Fruit fly (Drosophila melanogaster) whole organism, adult: Measurements from ENCODE around the gene CG7139.

Experiments used
- CG11617 ChIP-seq: fragments of 200-800 bp; sonication (Bioruptor generic); optimal IDR thresholded peaks from 2 replicates; lab custom pipeline; 2017; ENCODE audit warnings: mild to moderate bottlenecking, missing biosample characterization, missing genetic modification reagents, missing genetic modification characterization
- CG12768 ChIP-seq: fragments of 200-800 bp; sonication (Bioruptor generic); optimal IDR thresholded peaks from 2 replicates; lab custom pipeline; 2017; ENCODE audit warnings: missing biosample characterization, missing genetic modification characterization, mild to moderate bottlenecking, moderate library complexity, missing genetic modification reagents
- CG14711 ChIP-seq: fragments of 200-800 bp; sonication (Bioruptor generic); optimal IDR thresholded peaks from 2 replicates; lab custom pipeline; 2018; ENCODE audit warnings: missing biosample characterization, mild to moderate bottlenecking, missing genetic modification characterization, moderate library complexity
- CG1620 ChIP-seq: fragments of 200-800 bp; sonication (Bioruptor generic); optimal IDR thresholded peaks from 2 replicates; lab custom pipeline; 2016; ENCODE audit warnings: missing biosample characterization, missing genetic modification characterization
- CG33017 ChIP-seq: fragments of 200-800 bp; sonication (Bioruptor generic); optimal IDR thresholded peaks from 2 replicates; lab custom pipeline; 2018; ENCODE audit warnings: missing biosample characterization, mild to moderate bottlenecking, missing genetic modification characterization, moderate library complexity
- CG5204 ChIP-seq: fragments of 200-800 bp; sonication (Bioruptor generic); optimal IDR thresholded peaks from 2 replicates; lab custom pipeline; 2016; ENCODE audit warnings: missing biosample characterization, missing genetic modification characterization
- CG7045 ChIP-seq: fragments of 200-800 bp; sonication (Bioruptor generic); optimal IDR thresholded peaks from 2 replicates; lab custom pipeline; 2017; ENCODE audit warnings: missing biosample characterization, mild to moderate bottlenecking, missing genetic modification characterization
- CG7101 ChIP-seq: fragments of 200-800 bp; sonication (Bioruptor generic); optimal IDR thresholded peaks from 2 replicates; lab custom pipeline; 2018; ENCODE audit warnings: missing biosample characterization, mild to moderate bottlenecking, missing genetic modification characterization, moderate library complexity
- Crg-1 ChIP-seq: fragments of 200-800 bp; sonication (Bioruptor generic); optimal IDR thresholded peaks from 2 replicates; lab custom pipeline; 2016; ENCODE audit warnings: missing biosample characterization, missing genetic modification characterization
- Hr96 ChIP-seq: fragments of 200-800 bp; sonication (Bioruptor generic); optimal IDR thresholded peaks from 2 replicates; lab custom pipeline; 2016; ENCODE audit warnings: missing biosample characterization, missing genetic modification characterization
- Mnt ChIP-seq: fragments of 200-800 bp; sonication (Bioruptor generic); optimal IDR thresholded peaks from 2 replicates; lab custom pipeline; 2016; ENCODE audit warnings: missing biosample characterization, mild to moderate bottlenecking, missing genetic modification characterization
- bab1 ChIP-seq: fragments of 200-800 bp; sonication (Bioruptor generic); optimal IDR thresholded peaks from 3 replicates; lab custom pipeline; 2019; ENCODE audit warnings: missing biosample characterization, mild to moderate bottlenecking, missing genetic modification characterization, moderate library complexity
- cic ChIP-seq: fragments of 200-800 bp; sonication (Bioruptor generic); optimal IDR thresholded peaks from 2 replicates; lab custom pipeline; 2017; ENCODE audit warnings: missing biosample characterization, mild to moderate bottlenecking, missing genetic modification characterization, moderate library complexity
- cnc ChIP-seq, 2 experiments: fragments of >200 bp; optimal IDR thresholded peaks; 2 replicates each; lab custom pipeline; 2017
- kay ChIP-seq: fragments of 200-800 bp; sonication (Bioruptor generic); peaks from one replicate; lab custom pipeline; 2016; ENCODE audit warnings: missing biosample characterization, missing genetic modification characterization, borderline replicate concordance
- ovo ChIP-seq: fragments of 200-800 bp; sonication (Bioruptor generic); optimal IDR thresholded peaks from 2 replicates; lab custom pipeline; 2016; ENCODE audit warnings: missing biosample characterization, missing genetic modification characterization
- pad ChIP-seq: fragments of 200-800 bp; sonication (Bioruptor generic); optimal IDR thresholded peaks from 3 replicates; lab custom pipeline; 2017; ENCODE audit warnings: missing biosample characterization, missing genetic modification characterization, mild to moderate bottlenecking, moderate library complexity, missing genetic modification reagents
- tj ChIP-seq: fragments of 200-800 bp; sonication (Bioruptor generic); optimal IDR thresholded peaks from 3 replicates; lab custom pipeline; 2017; ENCODE audit warnings: missing biosample characterization, mild to moderate bottlenecking, missing genetic modification characterization, moderate library complexity
- toe ChIP-seq: fragments of 200-800 bp; sonication (Bioruptor generic); optimal IDR thresholded peaks from 2 replicates; lab custom pipeline; 2016; ENCODE audit warnings: missing biosample characterization, missing genetic modification characterization

The CG7139 gene

DNA sequence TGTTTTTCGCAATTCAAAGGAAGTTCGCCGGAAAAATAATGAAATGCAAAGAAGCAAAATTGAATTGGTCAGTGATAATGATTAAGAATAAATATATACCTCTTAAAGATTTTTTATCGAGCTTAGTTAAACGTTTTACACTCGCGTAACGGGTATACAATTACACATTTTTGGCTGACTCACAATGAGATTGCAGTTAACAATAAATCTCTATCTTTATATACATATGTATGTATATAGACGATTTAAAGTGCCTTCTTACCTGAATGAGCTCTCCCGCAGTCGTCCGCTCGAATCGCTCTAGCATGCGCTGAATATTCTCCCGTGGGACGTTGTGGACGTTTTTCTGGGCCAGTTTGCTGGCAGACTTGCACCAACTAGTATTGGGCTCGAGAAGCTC, 1.1 kb downstream of the CG7139 start:
- peak; percentile 1 for TF ChIP-seq Mnt (GFP tag; lab: Kevin White, UChicago)
- no peak for TF ChIP-seq CG12768 (GFP tag; lab: Kevin White, UChicago)
- TF ChIP-seq CG1620 (GFP tag; lab: Kevin White, UChicago) = no peak
- peak in 1 of 2 experiments; percentile 94 for TF ChIP-seq cnc (optimal IDR thresholded peaks at IDR 0.05; lab: Kevin White, UChicago)
- no peak for TF ChIP-seq ovo (GFP tag; lab: Kevin White, UChicago)
- TF ChIP-seq kay = peak; percentile 91

DNA sequence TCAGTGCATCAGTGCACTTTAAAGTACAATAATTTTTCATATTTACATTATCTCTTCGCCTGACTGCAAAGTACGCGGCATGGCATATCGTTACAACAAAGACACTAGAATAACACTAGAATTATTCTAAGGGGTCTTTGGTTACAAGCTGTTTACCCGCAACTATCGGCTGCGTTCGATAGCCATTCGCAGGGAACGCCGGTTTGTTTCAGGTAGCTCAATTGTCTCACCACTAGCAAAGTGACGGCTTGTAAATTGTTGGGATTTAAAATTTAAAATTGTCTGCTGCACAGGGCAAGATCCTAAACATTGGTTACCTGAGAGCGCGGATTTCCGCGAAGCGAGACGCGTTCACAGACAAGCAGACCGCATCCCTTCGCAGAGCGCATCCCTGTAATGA, 6.0 kb downstream of the CG7139 start, which contains the start of gene CG14561:
CG14561 (plus strand) TSS at position 214 of the 400 bp plus-strand sequence.
- TF ChIP-seq ovo (GFP tag; lab: Kevin White, UChicago) = no peak
- no peak for TF ChIP-seq pad (GFP tag; lab: Kevin White, UChicago)
- TF ChIP-seq bab1 (GFP tag; lab: Kevin White, UChicago) = peak; percentile 4
- TF ChIP-seq Crg-1 = peak; percentile 34
- TF ChIP-seq CG1620 (GFP tag; lab: Kevin White, UChicago) = peak; percentile 15
- TF ChIP-seq CG12768 (GFP tag; lab: Kevin White, UChicago) = no peak

DNA sequence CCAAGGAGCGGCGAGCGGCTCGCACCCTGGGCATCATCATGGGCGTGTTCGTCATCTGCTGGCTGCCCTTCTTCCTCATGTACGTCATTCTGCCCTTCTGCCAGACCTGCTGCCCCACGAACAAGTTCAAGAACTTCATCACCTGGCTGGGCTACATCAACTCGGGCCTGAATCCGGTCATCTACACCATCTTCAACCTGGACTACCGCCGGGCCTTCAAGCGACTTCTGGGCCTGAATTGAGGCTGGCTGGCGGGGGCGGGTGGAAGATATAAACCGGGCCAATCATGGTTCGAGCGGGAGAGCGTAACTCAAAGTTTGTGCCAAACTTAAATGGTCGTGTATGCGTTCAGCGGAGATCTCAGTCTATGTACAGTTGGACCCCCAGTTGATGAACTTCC, 7.8 kb downstream of the CG7139 start:
- no peak for TF ChIP-seq tj (GFP tag; lab: Kevin White, UChicago)
- TF ChIP-seq Crg-1 = no peak
- no peak for TF ChIP-seq Mnt (GFP tag; lab: Kevin White, UChicago)
- no peak for TF ChIP-seq CG5204 (GFP tag; lab: Kevin White, UChicago)
- no peak for TF ChIP-seq cnc (optimal IDR thresholded peaks at IDR 0.05; lab: Kevin White, UChicago)
- TF ChIP-seq CG14711 (tag; lab: Kevin White, UChicago) = no peak
- no peak for TF ChIP-seq CG7101
- TF ChIP-seq CG33017 = no peak
- no peak for TF ChIP-seq cic (GFP tag; lab: Kevin White, UChicago)

DNA sequence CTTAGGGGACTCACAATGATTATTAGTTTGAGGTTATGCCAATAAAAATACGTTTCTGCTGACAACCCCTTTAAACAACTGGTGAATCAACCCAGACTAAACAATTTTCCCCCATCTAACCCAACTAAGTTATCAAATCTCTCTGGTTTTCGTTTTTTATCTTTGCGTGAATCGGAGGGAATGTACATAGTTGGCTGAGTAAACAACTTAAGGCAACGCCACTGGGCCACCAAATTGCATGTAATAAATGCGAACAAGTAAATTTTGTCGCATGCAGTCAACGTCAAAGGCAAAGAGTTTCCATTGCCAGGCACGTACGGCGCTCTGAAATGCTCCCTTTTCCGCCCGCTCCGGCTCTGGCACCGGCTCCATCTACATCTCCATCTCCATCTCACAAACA, 18.3 kb downstream of the CG7139 start:
- TF ChIP-seq tj (GFP tag; lab: Kevin White, UChicago) (no peak), CG33017 (peak; percentile 25), cic (GFP tag; lab: Kevin White, UChicago) (peak; percentile 53), CG11617 (peak; percentile 21), CG7045 (GFP tag; lab: Kevin White, UChicago) (peak; percentile 55), Hr96 (GFP tag; lab: Kevin White, UChicago) (peak; percentile 17), Crg-1 (peak; percentile 43), CG7101 (peak; percentile 8), CG1620 (GFP tag; lab: Kevin White, UChicago) (no peak), kay (peak; percentile 69), bab1 (GFP tag; lab: Kevin White, UChicago) (no peak), CG12768 (GFP tag; lab: Kevin White, UChicago) (no peak)

DNA sequence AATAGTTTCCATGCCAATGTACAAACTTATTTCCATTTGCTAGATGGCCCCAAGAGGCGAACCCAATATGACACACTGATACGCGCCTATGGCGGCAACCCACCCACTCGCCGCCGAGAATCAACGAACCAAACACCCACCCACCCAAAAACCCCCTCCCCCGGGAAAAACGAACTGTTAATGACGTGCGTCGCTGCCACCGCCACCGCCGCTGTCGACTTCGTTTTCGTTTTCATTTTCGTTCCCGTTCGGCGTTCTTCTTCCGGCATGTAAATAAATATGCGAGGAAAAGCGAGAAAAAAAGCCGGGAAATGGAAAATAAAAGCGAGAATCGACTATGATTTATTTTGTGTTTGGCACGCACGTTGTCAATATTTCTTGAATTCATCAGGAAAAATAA, 20.5 kb downstream of the CG7139 start:
- TF ChIP-seq Mnt (GFP tag; lab: Kevin White, UChicago) = no peak
- no peak for TF ChIP-seq CG11617
- no peak for TF ChIP-seq pad (GFP tag; lab: Kevin White, UChicago)

DNA sequence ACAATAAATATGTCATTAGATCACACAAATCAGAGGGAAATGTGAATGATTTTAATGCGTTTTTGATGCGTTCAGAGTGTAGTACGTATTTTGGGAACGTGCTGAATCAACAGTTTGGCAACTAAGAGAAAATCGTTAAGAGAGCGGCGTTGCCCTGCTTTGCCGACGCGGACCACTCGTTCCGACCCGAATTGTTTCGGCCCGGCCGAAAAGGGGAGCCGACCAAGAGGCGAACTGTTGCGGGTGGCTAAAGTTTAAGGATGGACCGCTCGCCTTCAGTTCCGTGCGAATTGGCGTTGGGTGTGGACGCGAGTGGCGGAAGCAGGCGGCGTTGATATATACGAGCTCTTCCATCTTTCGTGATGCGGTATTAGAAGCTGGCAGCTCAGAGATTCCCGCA, 36.9 kb downstream of the CG7139 start, which contains the start of gene Oct-TyrR:
Oct-TyrR (plus strand) TSS at position 287 of the 400 bp plus-strand sequence.
- no peak for TF ChIP-seq ovo (GFP tag; lab: Kevin White, UChicago)
- no peak for TF ChIP-seq cnc (optimal IDR thresholded peaks at IDR 0.05; lab: Kevin White, UChicago)
- no peak for TF ChIP-seq CG11617
- no peak for TF ChIP-seq Crg-1
- TF ChIP-seq toe (GFP tag; lab: Kevin White, UChicago) = no peak
- TF ChIP-seq Hr96 (GFP tag; lab: Kevin White, UChicago) = no peak
- TF ChIP-seq tj (GFP tag; lab: Kevin White, UChicago) = no peak
- TF ChIP-seq CG1620 (GFP tag; lab: Kevin White, UChicago) = no peak
- no peak for TF ChIP-seq bab1 (GFP tag; lab: Kevin White, UChicago)
- no peak for TF ChIP-seq CG14711 (tag; lab: Kevin White, UChicago)
- no peak for TF ChIP-seq pad (GFP tag; lab: Kevin White, UChicago)
- no peak for TF ChIP-seq CG5204 (GFP tag; lab: Kevin White, UChicago)
- no peak for TF ChIP-seq Mnt (GFP tag; lab: Kevin White, UChicago)

DNA sequence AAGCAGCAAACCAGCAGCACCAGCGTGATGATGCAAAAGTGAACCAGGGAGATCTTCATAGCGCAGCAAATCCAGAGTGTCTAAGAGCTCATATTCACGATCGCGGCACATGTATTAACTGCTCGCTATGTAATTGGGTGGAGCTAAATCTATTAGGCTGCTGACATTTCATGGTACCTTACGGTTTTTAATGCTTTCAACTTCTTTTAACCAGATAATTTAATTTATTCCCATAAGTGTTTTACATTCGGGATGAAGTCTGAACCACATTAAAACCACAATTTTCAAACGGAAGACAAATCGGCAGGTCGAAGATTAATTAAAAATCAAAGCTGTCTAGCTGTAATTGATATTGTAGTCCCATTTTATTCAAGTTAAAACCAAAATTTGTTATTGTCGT, 42.0 kb downstream of the CG7139 start, which contains the start of gene CG43392:
CG43392 (minus strand) TSS at position 101 of the 400 bp plus-strand sequence.
- no peak for TF ChIP-seq CG11617
- TF ChIP-seq tj (GFP tag; lab: Kevin White, UChicago) = no peak
- no peak for TF ChIP-seq CG1620 (GFP tag; lab: Kevin White, UChicago)

DNA sequence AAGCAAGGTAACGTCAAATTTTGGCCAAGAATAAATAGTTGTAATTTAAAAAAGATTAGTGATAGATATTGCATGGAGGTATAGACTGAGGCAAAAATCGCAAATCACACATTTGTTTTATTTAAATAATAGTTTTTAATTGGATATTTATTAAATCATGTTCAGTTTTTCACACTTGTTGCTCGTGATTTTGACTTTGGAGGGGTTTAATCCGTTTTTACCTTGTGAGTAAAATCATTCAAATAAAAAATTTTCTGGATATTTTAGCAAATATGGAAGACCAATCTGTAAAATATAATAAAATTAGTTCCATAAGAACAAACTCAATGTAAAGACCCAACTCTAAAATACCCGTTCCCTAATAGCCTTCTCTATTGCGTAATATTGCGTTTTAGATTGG, 43.4 kb downstream of the CG7139 start, which contains the start of gene CG7140:
CG7140 (minus strand) TSS at position 101 of the 400 bp plus-strand sequence.
- TF ChIP-seq CG11617 (no peak), tj (GFP tag; lab: Kevin White, UChicago) (no peak), CG1620 (GFP tag; lab: Kevin White, UChicago) (no peak), CG33017 (no peak), ovo (GFP tag; lab: Kevin White, UChicago) (no peak), Hr96 (GFP tag; lab: Kevin White, UChicago) (no peak), CG5204 (GFP tag; lab: Kevin White, UChicago) (no peak), cnc (optimal IDR thresholded peaks at IDR 0.05; lab: Kevin White, UChicago) (no peak), kay (no peak)
